Fruit fly (Drosophila melanogaster) S2 (cell line): ENCODE data around the gene NKCC.

Experiments used
- CG8478 ChIP-seq: fragments of >200 bp; optimal IDR thresholded peaks from 2 replicates; lab custom pipeline; 2018
- CTCF ChIP-seq, 2 experiments: fragments of >200 bp; optimal IDR thresholded peaks; 2 replicates each; lab custom pipeline; 2018

DNA sequence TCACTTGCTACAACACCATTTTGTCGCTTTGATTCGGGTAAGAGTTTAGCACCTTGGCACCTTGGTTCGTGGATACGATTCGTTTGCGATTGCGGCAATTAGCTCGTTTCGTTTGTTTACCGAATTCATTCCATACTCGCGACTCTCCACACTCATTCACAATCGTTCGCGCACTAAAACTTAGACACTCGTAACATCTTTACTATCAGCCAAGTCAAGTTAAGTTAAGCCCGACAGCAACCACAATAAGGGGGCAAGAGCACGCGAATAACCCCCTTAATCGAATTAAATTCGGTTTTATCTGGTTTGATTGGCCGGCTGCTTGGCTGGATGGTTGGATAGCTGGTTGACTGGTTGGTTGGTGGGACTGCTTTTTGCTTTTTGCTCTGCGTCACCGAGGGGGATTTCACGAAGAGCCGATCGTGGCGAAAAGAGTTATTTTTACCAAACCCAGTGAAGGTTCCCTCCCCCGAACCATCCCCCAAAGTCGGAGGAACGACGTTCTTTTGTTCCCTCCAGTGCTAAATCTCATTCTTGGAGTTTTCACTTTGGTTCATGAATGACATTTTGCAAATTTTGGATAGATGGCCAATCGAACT lies 1.4 kb upstream of the NKCC start:
- no peak for TF ChIP-seq CTCF (optimal IDR thresholded peaks at IDR 0.05; lab: Kevin White, UChicago)
- no peak for TF ChIP-seq CG8478 (lab: Kevin White, UChicago)
